Worm (Caenorhabditis elegans) whole organism, L1 larva: ENCODE measurements around the gene sfrp-1.

Experiments used
- C34B4.2 ChIP-seq: sonication (generic microtip); optimal IDR thresholded peaks from 2 replicates; lab custom pipeline; 2017; ENCODE audit warnings: mild to moderate bottlenecking, missing genetic modification characterization, missing compliant biosample characterization
- F16B12.6 ChIP-seq: fragments of 150-350 bp; optimal IDR thresholded peaks from 2 replicates; lab custom pipeline; 2014; ENCODE audit warnings: missing biosample characterization, missing genetic modification characterization
- aha-1 ChIP-seq: fragments of 150-350 bp; optimal IDR thresholded peaks from 2 replicates; lab custom pipeline; 2014; ENCODE audit warnings: missing biosample characterization, missing genetic modification characterization
- aly-2 ChIP-seq: fragments of 150-350 bp; optimal IDR thresholded peaks from 2 replicates; lab custom pipeline; 2014; ENCODE audit warnings: missing biosample characterization, missing genetic modification characterization
- blmp-1 ChIP-seq: fragments of 150-350 bp; optimal IDR thresholded peaks from 2 replicates; lab custom pipeline; 2014; ENCODE audit warnings: missing biosample characterization, missing genetic modification characterization
- ceh-8 ChIP-seq: fragments of 200-800 bp; sonication (Bioruptor generic); optimal IDR thresholded peaks from 2 replicates; lab custom pipeline; 2018; ENCODE audit warnings: mild to moderate bottlenecking, missing genetic modification characterization, moderate library complexity, missing compliant biosample characterization
- dsc-1 ChIP-seq: sonication (generic microtip); optimal IDR thresholded peaks from 2 replicates; lab custom pipeline; 2016; ENCODE audit warnings: mild to moderate bottlenecking, missing genetic modification characterization, missing compliant biosample characterization
- efl-1 ChIP-seq, 4 experiments: fragments of 150-350 bp; optimal IDR thresholded peaks in 3 of 4; peaks in 1 of 4; 1 replicate in 1 of 4; 2 replicates in 3 of 4; lab custom pipeline; 2014; ENCODE audit warnings: missing biosample characterization in 2 of 4, missing genetic modification characterization in 2 of 4, missing genetic modification reagents in 2 of 4
- egl-27 ChIP-seq, 2 experiments: fragments of 150-350 bp in 1 of 2; sonication (generic microtip); optimal IDR thresholded peaks; 3 replicates each; lab custom pipeline; 2017 to 2018; ENCODE audit warnings: missing biosample characterization in 2 of 2, missing genetic modification characterization in 2 of 2, missing genetic modification reagents in 2 of 2
- elt-2 ChIP-seq: sonication (generic microtip); optimal IDR thresholded peaks from 2 replicates; lab custom pipeline; 2016; ENCODE audit warnings: missing genetic modification characterization, mild to moderate bottlenecking, inconsistent platforms, missing compliant biosample characterization, missing genetic modification reagents
- elt-3 ChIP-seq, 6 experiments: fragments of 150-350 bp in 1 of 6; sonication (generic microtip); optimal IDR thresholded peaks; 2 replicates each; lab custom pipeline; 2017 to 2018; ENCODE audit warnings: missing biosample characterization in 6 of 6, missing genetic modification characterization in 6 of 6, inconsistent platforms in 1 of 6
- fkh-10 ChIP-seq: sonication (generic microtip); optimal IDR thresholded peaks from 2 replicates; lab custom pipeline; 2017; ENCODE audit warnings: missing biosample characterization, missing genetic modification reagents, missing genetic modification characterization
- fkh-4 ChIP-seq: sonication (generic microtip); optimal IDR thresholded peaks from 2 replicates; lab custom pipeline; 2016; ENCODE audit warnings: missing compliant biosample characterization, missing genetic modification characterization, borderline replicate concordance
- grh-1 ChIP-seq: fragments of 200-800 bp; sonication (Bioruptor generic); IDR thresholded peaks from 2 replicates; pipeline ENCODE4 v1.3.6; 2022; ENCODE audit warnings: missing genetic modification reagents, missing genetic modification characterization, missing compliant biosample characterization
- irx-1 ChIP-seq: sonication (generic microtip); optimal IDR thresholded peaks from 2 replicates; lab custom pipeline; 2016; ENCODE audit warnings: missing genetic modification characterization, missing compliant biosample characterization
- lin-14 ChIP-seq: fragments of 200-800 bp; sonication (Bioruptor generic); optimal IDR thresholded peaks from 2 replicates; lab custom pipeline; 2018; ENCODE audit warnings: mild to moderate bottlenecking, missing genetic modification characterization, moderate library complexity, missing compliant biosample characterization
- lin-15B ChIP-seq: fragments of 150-350 bp; sonication (generic microtip); optimal IDR thresholded peaks from 3 replicates; lab custom pipeline; 2014; ENCODE audit warnings: missing biosample characterization, missing genetic modification characterization
- lin-35 ChIP-seq, 2 experiments: fragments of 150-350 bp; optimal IDR thresholded peaks; 2 replicates each; lab custom pipeline; 2014; ENCODE audit warnings: missing biosample characterization in 2 of 2, missing genetic modification characterization in 2 of 2, missing genetic modification reagents in 2 of 2
- lin-39 ChIP-seq: fragments of 150-350 bp; optimal IDR thresholded peaks from 2 replicates; lab custom pipeline; 2014; ENCODE audit warnings: missing biosample characterization, missing genetic modification reagents, missing genetic modification characterization
- mdl-1 ChIP-seq, 2 experiments: fragments of 150-350 bp; optimal IDR thresholded peaks; 2 replicates each; lab custom pipeline; 2014 to 2017; ENCODE audit warnings: missing biosample characterization in 2 of 2, missing genetic modification characterization in 2 of 2, inconsistent platforms in 1 of 2
- mef-2 ChIP-seq: fragments of 150-350 bp; optimal IDR thresholded peaks from 2 replicates; lab custom pipeline; 2014; ENCODE audit warnings: missing biosample characterization, missing genetic modification characterization
- nhr-11 ChIP-seq: fragments of 150-350 bp; optimal IDR thresholded peaks from 2 replicates; lab custom pipeline; 2014; ENCODE audit warnings: missing biosample characterization, missing genetic modification characterization
- nhr-19 ChIP-seq: fragments of 200-800 bp; sonication (Bioruptor generic); conservative IDR thresholded peaks from 2 replicates; pipeline ENCODE4 v1.3.6; 2022; ENCODE audit warnings: missing genetic modification characterization, missing compliant biosample characterization
- nhr-28 ChIP-seq: fragments of 150-350 bp; optimal IDR thresholded peaks from 2 replicates; lab custom pipeline; 2014; ENCODE audit warnings: missing biosample characterization, missing genetic modification characterization
- nhr-77 ChIP-seq: fragments of 150-350 bp; optimal IDR thresholded peaks from 2 replicates; lab custom pipeline; 2014; ENCODE audit warnings: missing biosample characterization, missing genetic modification characterization
- nhr-85 ChIP-seq: sonication (generic microtip); peaks from one replicate; lab custom pipeline; 2016; ENCODE audit warnings: missing genetic modification characterization, inconsistent platforms, missing compliant biosample characterization
- nhr-90 ChIP-seq: sonication (generic microtip); optimal IDR thresholded peaks from 2 replicates; lab custom pipeline; 2016; ENCODE audit warnings: mild to moderate bottlenecking, missing genetic modification characterization, missing compliant biosample characterization; ENCODE audit not compliant: poor library complexity
- pag-3 ChIP-seq: sonication (generic microtip); optimal IDR thresholded peaks from 2 replicates; lab custom pipeline; 2017; ENCODE audit warnings: missing genetic modification characterization, mild to moderate bottlenecking, missing compliant biosample characterization, antibody characterized with exemption, borderline replicate concordance; ENCODE audit not compliant: insufficient read depth
- pqm-1 ChIP-seq: sonication (generic microtip); optimal IDR thresholded peaks from 3 replicates; lab custom pipeline; 2017; ENCODE audit warnings: missing biosample characterization, missing genetic modification characterization
- snpc-4 ChIP-seq: fragments of 150-350 bp; optimal IDR thresholded peaks from 2 replicates; lab custom pipeline; 2014; ENCODE audit warnings: missing biosample characterization, missing genetic modification characterization
- sptf-1 ChIP-seq: fragments of 150-350 bp; optimal IDR thresholded peaks from 2 replicates; lab custom pipeline; 2014; ENCODE audit warnings: missing biosample characterization, missing genetic modification characterization
- tbx-2 ChIP-seq: sonication (generic microtip); optimal IDR thresholded peaks from 2 replicates; lab custom pipeline; 2016; ENCODE audit warnings: missing genetic modification characterization, missing compliant biosample characterization
- tlp-1 ChIP-seq: fragments of 150-350 bp; optimal IDR thresholded peaks from 2 replicates; lab custom pipeline; 2014; ENCODE audit warnings: missing biosample characterization, missing genetic modification characterization
- unc-62 ChIP-seq: fragments of 150-350 bp; optimal IDR thresholded peaks from 2 replicates; lab custom pipeline; 2014; ENCODE audit warnings: missing biosample characterization, missing genetic modification reagents, missing genetic modification characterization
- unc-86 ChIP-seq: sonication (generic microtip); optimal IDR thresholded peaks from 2 replicates; lab custom pipeline; 2016; ENCODE audit warnings: missing genetic modification characterization, missing compliant biosample characterization
- vab-15 ChIP-seq: sonication (generic microtip); optimal IDR thresholded peaks from 2 replicates; lab custom pipeline; 2017; ENCODE audit warnings: missing genotype, mild to moderate bottlenecking, missing genetic modification characterization, missing compliant biosample characterization
- zag-1 ChIP-seq: fragments of 150-350 bp; optimal IDR thresholded peaks from 2 replicates; lab custom pipeline; 2014; ENCODE audit warnings: missing biosample characterization, missing genetic modification characterization
- zip-4 ChIP-seq: fragments of 200-800 bp; sonication (Bioruptor generic); optimal IDR thresholded peaks from 2 replicates; lab custom pipeline; 2018; ENCODE audit warnings: mild to moderate bottlenecking, missing genetic modification characterization, moderate library complexity, missing compliant biosample characterization
- ztf-11 ChIP-seq, 2 experiments: sonication (generic microtip); optimal IDR thresholded peaks; 2 replicates each; lab custom pipeline; 2016 to 2017; ENCODE audit warnings: missing genetic modification characterization in 2 of 2, missing biosample characterization in 1 of 2, missing compliant biosample characterization in 1 of 2

sfrp-1 gene

DNA sequence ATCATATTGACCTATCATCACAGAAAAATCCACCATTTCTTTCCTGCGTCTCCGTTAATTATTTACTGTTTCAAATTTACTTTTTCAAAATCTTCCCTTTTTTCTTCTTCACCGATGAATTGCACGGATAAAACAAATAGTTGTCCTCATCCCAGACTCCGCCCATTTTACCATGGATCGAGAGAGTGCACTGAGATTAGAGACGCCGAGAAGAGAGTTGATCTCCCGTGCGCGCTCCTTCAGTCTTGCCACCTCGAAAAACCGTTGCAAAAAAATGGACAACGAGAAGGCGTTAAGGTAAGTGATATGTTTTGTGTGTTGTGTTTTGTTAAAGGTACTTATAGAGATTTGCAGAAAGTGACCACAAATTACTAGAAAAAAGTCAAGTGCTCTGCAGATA lies 35.8 kb upstream of the sfrp-1 start, which contains the start of gene dlc-5:
Gene dlc-5 (plus strand): TSS at position 154 of the 400 bp plus-strand sequence.
- TF ChIP-seq aha-1: no peak
- TF ChIP-seq fkh-4: no peak
- no peak for TF ChIP-seq fkh-10 (GFP tag; lab: Kevin White, UChicago)
- no peak for TF ChIP-seq nhr-77
- TF ChIP-seq blmp-1 (tag; lab: Kevin White, UChicago): no peak
- TF ChIP-seq aly-2 (tag; lab: Kevin White, UChicago): no peak
- TF ChIP-seq F16B12.6: no peak
- TF ChIP-seq ceh-8 (GFP tag; lab: Kevin White, UChicago): no peak
- TF ChIP-seq nhr-11: no peak
- no peak for TF ChIP-seq mef-2
- no peak for TF ChIP-seq elt-3 (tag; optimal IDR thresholded peaks at IDR 0.05; lab: Kevin White, UChicago)
- TF ChIP-seq lin-39 (tag; lab: Kevin White, UChicago): no peak
- no peak for TF ChIP-seq C34B4.2 (tag; lab: Kevin White, UChicago)
- TF ChIP-seq zag-1 (tag; lab: Kevin White, UChicago): no peak
- TF ChIP-seq nhr-19 (GFP tag; lab: Robert Waterston, UW): no peak
- no peak for TF ChIP-seq lin-15B (tag; lab: Kevin White, UChicago)
- TF ChIP-seq, all 84 proteins: peak for 0

DNA sequence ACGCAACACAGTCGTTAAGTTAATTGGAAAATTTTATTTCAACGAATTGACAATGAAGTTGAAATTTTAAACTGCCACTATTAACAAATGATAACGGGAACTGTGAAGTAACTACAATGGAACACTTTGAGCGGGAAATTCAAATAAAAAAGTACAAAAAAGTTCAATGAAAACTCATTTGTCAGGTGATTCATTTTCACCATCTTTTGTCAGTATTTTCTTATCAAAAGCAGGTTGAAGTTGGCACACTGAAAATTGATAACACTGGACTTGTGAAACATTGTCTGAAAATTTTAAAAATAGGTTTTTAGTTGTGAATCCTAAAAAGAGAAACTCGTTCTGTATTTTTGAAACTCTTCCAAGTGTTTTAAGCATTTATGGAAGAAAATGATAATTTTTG lies 31.2 kb upstream of the sfrp-1 start:
- TF ChIP-seq pag-3 (tag; lab: Kevin White, UChicago) (no peak), nhr-28 (tag; lab: Kevin White, UChicago) (no peak), unc-86 (tag; lab: Kevin White, UChicago) (no peak), sptf-1 (tag; lab: Kevin White, UChicago) (no peak), fkh-4 (no peak), efl-1 (optimal IDR thresholded peaks at IDR 0.05; lab: Kevin White, UChicago) (no peak), efl-1 (GFP tag; optimal IDR thresholded peaks at IDR 0.05 in 1 of 2; lab: Kevin White, UChicago) (peak in 1 of 2 experiments; percentile 63), unc-62 (GFP tag; lab: Kevin White, UChicago) (no peak), ztf-11 (tag; optimal IDR thresholded peaks at IDR 0.05; lab: Kevin White, UChicago) (no peak), mdl-1 (tag; optimal IDR thresholded peaks at IDR 0.05; lab: Kevin White, UChicago) (no peak), egl-27 (tag; optimal IDR thresholded peaks at IDR 0.05; lab: Kevin White, UChicago) (no peak), nhr-11 (no peak), snpc-4 (tag; lab: Kevin White, UChicago) (no peak), dsc-1 (tag; lab: Kevin White, UChicago) (no peak), nhr-19 (GFP tag; lab: Robert Waterston, UW) (no peak), lin-14 (GFP tag; lab: Kevin White, UChicago) (no peak), pqm-1 (tag; lab: Kevin White, UChicago) (no peak), lin-35 (GFP tag; optimal IDR thresholded peaks at IDR 0.05; lab: Kevin White, UChicago) (peak in 1 of 2 experiments; percentile 18), elt-2 (peak; percentile 36)

DNA sequence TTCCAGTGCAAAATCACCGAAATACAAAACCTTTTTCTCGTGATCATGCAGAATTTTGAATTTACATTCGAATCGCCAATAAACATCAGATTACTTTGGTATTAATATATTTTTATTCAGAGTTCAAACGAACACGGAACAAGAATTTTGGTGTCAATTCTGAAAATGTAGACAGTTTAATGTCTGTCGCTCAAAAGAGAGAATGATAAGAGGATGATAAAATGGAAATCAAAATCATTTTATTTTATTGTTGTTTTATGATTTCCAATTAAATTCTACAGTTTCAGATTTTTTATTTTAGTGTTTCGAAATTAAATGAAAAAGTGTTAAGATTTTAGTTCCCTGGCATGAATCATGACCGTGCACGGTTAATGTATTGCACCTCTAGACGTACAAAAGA lies 30.1 kb upstream of the sfrp-1 start:
- TF ChIP-seq tlp-1 (tag; lab: Kevin White, UChicago): peak; percentile 13
- peak; percentile 40 for TF ChIP-seq elt-2
- TF ChIP-seq vab-15 (tag; lab: Kevin White, UChicago): no peak

DNA sequence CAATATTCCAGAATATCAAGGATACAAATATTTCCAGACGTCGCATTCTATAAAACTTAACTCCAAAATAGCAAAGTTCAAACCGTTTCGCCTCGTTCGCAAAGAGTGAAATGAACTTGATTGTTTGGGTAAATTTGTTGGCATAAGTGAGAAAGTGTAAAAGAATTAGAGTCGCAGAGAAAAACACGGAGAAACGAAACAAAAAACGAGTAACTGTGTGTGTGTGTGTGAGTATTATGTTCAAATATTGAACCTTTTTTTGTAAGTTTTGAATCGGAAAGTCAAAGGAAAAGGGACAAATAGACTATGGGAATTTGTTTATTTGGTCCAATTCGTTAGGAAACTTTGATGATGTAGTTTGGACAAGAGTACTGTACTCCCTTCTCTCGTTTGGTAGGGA lies 29.3 kb upstream of the sfrp-1 start, which contains the start of gene acp-7:
Gene acp-7 (minus strand): TSS at position 101 of the 400 bp plus-strand sequence.
- TF ChIP-seq lin-14 (GFP tag; lab: Kevin White, UChicago) (peak; percentile 5), nhr-90 (tag; lab: Kevin White, UChicago) (no peak)

DNA sequence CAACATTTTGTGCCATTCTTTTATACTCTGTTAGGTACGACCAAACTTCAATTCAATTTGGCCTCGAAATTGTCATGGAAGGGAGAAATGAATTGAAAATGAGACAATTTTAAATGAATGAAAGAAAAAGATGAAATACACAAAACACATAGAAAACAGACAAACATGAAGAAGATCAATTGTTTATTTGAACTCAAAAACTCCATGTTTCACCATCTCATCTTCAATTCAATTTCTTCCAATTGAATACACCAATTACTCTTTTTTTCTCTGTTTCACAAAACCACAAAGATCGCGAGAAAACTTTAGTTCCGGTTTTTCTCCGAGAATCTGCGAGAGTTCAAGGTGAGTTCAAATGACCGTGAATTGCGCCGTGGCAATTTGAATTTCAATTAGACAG lies 25.0 kb upstream of the sfrp-1 start:
- TF ChIP-seq efl-1 (optimal IDR thresholded peaks at IDR 0.05; lab: Kevin White, UChicago): peak in 1 of 2 experiments; percentile 0
- no peak for TF ChIP-seq efl-1 (GFP tag; optimal IDR thresholded peaks at IDR 0.05 in 1 of 2; lab: Kevin White, UChicago)
- TF ChIP-seq zip-4: no peak
- peak; percentile 92 for TF ChIP-seq nhr-85 (tag; lab: Kevin White, UChicago)
- TF ChIP-seq blmp-1 (tag; lab: Kevin White, UChicago): peak; percentile 46
- peak; percentile 42; the same call in 1 of the 2 replicates for TF ChIP-seq grh-1 (GFP tag; lab: Robert Waterston, UW)
- TF ChIP-seq irx-1: no peak
- TF ChIP-seq lin-14 (GFP tag; lab: Kevin White, UChicago): peak; percentile 79
- peak; percentile 22 for TF ChIP-seq tbx-2 (tag; lab: Kevin White, UChicago)
